Worm (Caenorhabditis elegans) whole organism, late embryonic: Measurements from ENCODE around the gene Y116A8C.49.

ENCODE experiments used
- ceh-22 ChIP-seq: sonication (generic microtip); optimal IDR thresholded peaks from 2 replicates; lab custom pipeline; 2017; ENCODE audit warnings: missing biosample characterization, missing genetic modification characterization
- dve-1 ChIP-seq: sonication (generic microtip); optimal IDR thresholded peaks from 2 replicates; lab custom pipeline; 2017; ENCODE audit warnings: antibody characterized with exemption, mild to moderate bottlenecking, missing genetic modification characterization, missing compliant biosample characterization
- fax-1 ChIP-seq: sonication (generic microtip); optimal IDR thresholded peaks from 2 replicates; lab custom pipeline; 2016; ENCODE audit warnings: missing genotype, missing genetic modification characterization, missing compliant biosample characterization
- lin-11 ChIP-seq: fragments of 200-800 bp; sonication (Bioruptor generic); optimal IDR thresholded peaks from 2 replicates; lab custom pipeline; 2018; ENCODE audit warnings: mild to moderate bottlenecking, missing genetic modification characterization, missing compliant biosample characterization
- nhr-11 ChIP-seq: fragments of 150-350 bp; optimal IDR thresholded peaks from 2 replicates; lab custom pipeline; 2014; ENCODE audit warnings: missing biosample characterization, missing genetic modification characterization
- odd-2 ChIP-seq: sonication (generic microtip); optimal IDR thresholded peaks from 2 replicates; lab custom pipeline; 2017; ENCODE audit warnings: antibody characterized with exemption, mild to moderate bottlenecking, missing genetic modification characterization, missing compliant biosample characterization
- pqm-1 ChIP-seq: sonication (generic microtip); optimal IDR thresholded peaks from 2 replicates; lab custom pipeline; 2016; ENCODE audit warnings: missing genetic modification characterization, missing compliant biosample characterization
- sox-4 ChIP-seq: sonication (generic microtip); optimal IDR thresholded peaks from 2 replicates; lab custom pipeline; 2017; ENCODE audit warnings: mild to moderate bottlenecking, missing genetic modification characterization, inconsistent platforms, missing compliant biosample characterization
- tbx-2 ChIP-seq: sonication (generic microtip); optimal IDR thresholded peaks from 2 replicates; lab custom pipeline; 2016; ENCODE audit warnings: missing genetic modification characterization, missing compliant biosample characterization
- unc-86 ChIP-seq: sonication (generic microtip); optimal IDR thresholded peaks from 2 replicates; lab custom pipeline; 2016; ENCODE audit warnings: missing genetic modification characterization, missing compliant biosample characterization

DNA sequence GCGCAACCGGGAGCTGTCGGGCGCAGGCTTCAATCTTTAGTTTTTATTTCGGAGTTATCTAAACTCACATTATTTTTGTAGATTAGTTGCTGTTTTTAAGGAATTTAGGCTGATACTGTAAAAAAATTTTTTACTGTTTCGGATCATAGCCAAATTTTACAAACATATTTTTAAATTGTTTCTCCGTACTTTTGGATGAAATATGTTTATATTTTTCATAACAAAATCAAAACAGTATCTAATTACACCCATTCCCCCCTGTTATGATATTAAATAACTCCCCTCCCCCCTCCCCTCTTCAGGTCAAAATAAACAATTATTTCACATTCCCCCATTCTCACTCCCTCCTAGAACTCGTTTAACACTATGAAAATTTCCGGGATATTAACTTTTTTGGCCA is 15.2 kb downstream of the Y116A8C.49 start, which contains the start of gene Y116A8C.3:
- TF ChIP-seq ceh-22 (no peak), fax-1 (tag; lab: Kevin White, UChicago) (no peak), odd-2 (no peak), pqm-1 (tag; lab: Kevin White, UChicago) (no peak), dve-1 (tag; lab: Kevin White, UChicago) (no peak), lin-11 (tag; lab: Kevin White, UChicago) (no peak), sox-4 (no peak), unc-86 (no peak), nhr-11 (tag; lab: Kevin White, UChicago) (no peak), tbx-2 (no peak)
